Worm (Caenorhabditis elegans) whole organism, mixed stage, embryonic: ENCODE results near the gene sna-1.

Experiments
- M03D4.4 ChIP-seq: sonication (generic microtip); optimal IDR thresholded peaks from 2 replicates; lab custom pipeline; 2017; ENCODE audit warnings: mild to moderate bottlenecking, missing genetic modification characterization, missing compliant biosample characterization
- bed-3 ChIP-seq: fragments of 200-800 bp; sonication (Bioruptor generic); optimal IDR thresholded peaks from 3 replicates; lab custom pipeline; 2018; ENCODE audit warnings: mild to moderate bottlenecking, missing genetic modification characterization, moderate library complexity, missing compliant biosample characterization
- blmp-1 ChIP-seq: fragments of 150-350 bp; optimal IDR thresholded peaks from 2 replicates; lab custom pipeline; 2014; ENCODE audit warnings: missing biosample characterization, missing genetic modification characterization
- ceh-43 ChIP-seq: fragments of 200-800 bp; sonication (Bioruptor generic); optimal IDR thresholded peaks from 2 replicates; lab custom pipeline; 2018; ENCODE audit warnings: mild to moderate bottlenecking, missing genetic modification characterization, moderate library complexity, missing compliant biosample characterization
- ceh-83 ChIP-seq: fragments of 200-800 bp; sonication (Bioruptor generic); optimal IDR thresholded peaks from 2 replicates; lab custom pipeline; 2018; ENCODE audit warnings: mild to moderate bottlenecking, missing genetic modification characterization, missing compliant biosample characterization
- cnd-1 ChIP-seq: fragments of 200-800 bp; sonication (Bioruptor generic); optimal IDR thresholded peaks from 2 replicates; lab custom pipeline; 2018; ENCODE audit warnings: mild to moderate bottlenecking, missing genetic modification characterization, missing compliant biosample characterization
- drap-1 ChIP-seq: fragments of 200-800 bp; sonication (Bioruptor generic); optimal IDR thresholded peaks from 3 replicates; lab custom pipeline; 2018; ENCODE audit warnings: mild to moderate bottlenecking, missing genetic modification characterization, missing compliant biosample characterization
- elt-1 ChIP-seq: sonication (generic microtip); optimal IDR thresholded peaks from 2 replicates; lab custom pipeline; 2017; ENCODE audit warnings: missing genetic modification characterization, mild to moderate bottlenecking, missing compliant biosample characterization, antibody characterized with exemption, moderate library complexity, borderline replicate concordance; ENCODE audit not compliant: insufficient read depth
- elt-3 ChIP-seq: fragments of 150-350 bp; optimal IDR thresholded peaks from 2 replicates; lab custom pipeline; 2014; ENCODE audit warnings: missing biosample characterization, missing genetic modification characterization
- flh-1 ChIP-seq: fragments of 200-800 bp; sonication (Bioruptor generic); optimal IDR thresholded peaks from 2 replicates; lab custom pipeline; 2018; ENCODE audit warnings: mild to moderate bottlenecking, missing genetic modification characterization, moderate library complexity, missing compliant biosample characterization
- ham-2 ChIP-seq: fragments of 200-800 bp; sonication (Bioruptor generic); optimal IDR thresholded peaks from 2 replicates; lab custom pipeline; 2018; ENCODE audit warnings: mild to moderate bottlenecking, missing genetic modification characterization, missing compliant biosample characterization
- lin-13 ChIP-seq: fragments of 150-350 bp; optimal IDR thresholded peaks from 2 replicates; lab custom pipeline; 2014; ENCODE audit warnings: missing biosample characterization, missing genetic modification characterization
- lin-32 ChIP-seq: fragments of 200-800 bp; sonication (Bioruptor generic); optimal IDR thresholded peaks from 2 replicates; lab custom pipeline; 2018; ENCODE audit warnings: mild to moderate bottlenecking, missing genetic modification characterization, missing compliant biosample characterization
- mab-5 ChIP-seq: fragments of 150-350 bp; optimal IDR thresholded peaks from 2 replicates; lab custom pipeline; 2014; ENCODE audit warnings: missing biosample characterization, missing genetic modification characterization
- mep-1 ChIP-seq: fragments of 150-350 bp; optimal IDR thresholded peaks from 2 replicates; lab custom pipeline; 2017; ENCODE audit warnings: missing biosample characterization, missing genetic modification reagents, missing genetic modification characterization, inconsistent platforms
- mls-2 ChIP-seq: sonication (generic microtip); optimal IDR thresholded peaks from 2 replicates; lab custom pipeline; 2016; ENCODE audit warnings: mild to moderate bottlenecking, missing genetic modification characterization, moderate library complexity, missing compliant biosample characterization
- nhr-12 ChIP-seq: fragments of 150-350 bp; optimal IDR thresholded peaks from 2 replicates; lab custom pipeline; 2014; ENCODE audit warnings: missing biosample characterization, missing genetic modification characterization
- nhr-2 ChIP-seq: fragments of 150-350 bp; optimal IDR thresholded peaks from 2 replicates; lab custom pipeline; 2014; ENCODE audit warnings: missing biosample characterization, missing genetic modification characterization
- nhr-237 ChIP-seq: fragments of 150-350 bp; optimal IDR thresholded peaks from 2 replicates; lab custom pipeline; 2014; ENCODE audit warnings: missing biosample characterization, missing genetic modification characterization
- nhr-28 ChIP-seq: fragments of 150-350 bp; optimal IDR thresholded peaks from 2 replicates; lab custom pipeline; 2014; ENCODE audit warnings: missing biosample characterization, missing genetic modification characterization
- nhr-76 ChIP-seq: sonication (generic microtip); optimal IDR thresholded peaks from 2 replicates; lab custom pipeline; 2017; ENCODE audit warnings: missing biosample characterization, missing genetic modification characterization
- pha-4 ChIP-seq: fragments of 150-350 bp; optimal IDR thresholded peaks from 2 replicates; lab custom pipeline; 2018; ENCODE audit warnings: missing biosample characterization, missing genetic modification reagents, missing genetic modification characterization
- sem-2 ChIP-seq: fragments of 200-800 bp; sonication (Bioruptor generic); optimal IDR thresholded peaks from 2 replicates; lab custom pipeline; 2018; ENCODE audit warnings: mild to moderate bottlenecking, missing genetic modification characterization, missing compliant biosample characterization
- snpc-4 ChIP-seq: fragments of 150-350 bp; optimal IDR thresholded peaks from 2 replicates; lab custom pipeline; 2014; ENCODE audit warnings: missing biosample characterization, missing genetic modification characterization
- sptf-1 ChIP-seq: sonication (generic microtip); optimal IDR thresholded peaks from 2 replicates; lab custom pipeline; 2017; ENCODE audit warnings: mild to moderate bottlenecking, missing genetic modification characterization, moderate library complexity, missing compliant biosample characterization
- unc-120 ChIP-seq: sonication (generic microtip); optimal IDR thresholded peaks from 2 replicates; lab custom pipeline; 2017; ENCODE audit warnings: missing genetic modification characterization, missing compliant biosample characterization; ENCODE audit not compliant: poor library complexity, severe bottlenecking
- unc-62 ChIP-seq: fragments of 150-350 bp; optimal IDR thresholded peaks from 2 replicates; lab custom pipeline; 2014; ENCODE audit warnings: missing biosample characterization, missing genetic modification reagents, missing genetic modification characterization
- zip-8 ChIP-seq: fragments of 150-350 bp; optimal IDR thresholded peaks from 2 replicates; lab custom pipeline; 2014; ENCODE audit warnings: missing biosample characterization, missing genetic modification characterization
- ztf-11 ChIP-seq: fragments of 150-350 bp; optimal IDR thresholded peaks from 2 replicates; lab custom pipeline; 2014; ENCODE audit warnings: missing biosample characterization, missing genetic modification characterization

The sna-1 gene

ce11 chrV:6702692-6703091, 7.8 kb downstream of the sna-1 start, which contains the start of gene era-1:
era-1 (plus strand) TSS chrV:6703057.
- TF ChIP-seq unc-120 (tag; lab: Kevin White, UChicago) (no peak), nhr-28 (tag; lab: Kevin White, UChicago) (no peak), nhr-76 (tag; lab: Kevin White, UChicago) (no peak), zip-8 (tag; lab: Kevin White, UChicago) (no peak), ham-2 (no peak), sem-2 (GFP tag; lab: Kevin White, UChicago) (no peak)

ce11 chrV:6699833-6700232, 10.6 kb downstream of the sna-1 start:
- TF ChIP-seq blmp-1 (tag; lab: Kevin White, UChicago) (peak; percentile 82), cnd-1 (no peak), ztf-11 (no peak), mab-5 (no peak), sptf-1 (tag; lab: Kevin White, UChicago) (no peak), elt-1 (no peak), unc-62 (GFP tag; lab: Kevin White, UChicago) (no peak), lin-13 (tag; lab: Kevin White, UChicago) (no peak), nhr-12 (no peak)

- TF ChIP-seq nhr-76 (tag; lab: Kevin White, UChicago) (no peak), unc-62 (GFP tag; lab: Kevin White, UChicago) (no peak), snpc-4 (tag; lab: Kevin White, UChicago) (no peak), mep-1 (tag; lab: Kevin White, UChicago) (no peak), bed-3 (GFP tag; lab: Kevin White, UChicago) (no peak)
Observed at ce11 chrV:6699021-6699420, 11.5 kb downstream of the sna-1 start.

DNA sequence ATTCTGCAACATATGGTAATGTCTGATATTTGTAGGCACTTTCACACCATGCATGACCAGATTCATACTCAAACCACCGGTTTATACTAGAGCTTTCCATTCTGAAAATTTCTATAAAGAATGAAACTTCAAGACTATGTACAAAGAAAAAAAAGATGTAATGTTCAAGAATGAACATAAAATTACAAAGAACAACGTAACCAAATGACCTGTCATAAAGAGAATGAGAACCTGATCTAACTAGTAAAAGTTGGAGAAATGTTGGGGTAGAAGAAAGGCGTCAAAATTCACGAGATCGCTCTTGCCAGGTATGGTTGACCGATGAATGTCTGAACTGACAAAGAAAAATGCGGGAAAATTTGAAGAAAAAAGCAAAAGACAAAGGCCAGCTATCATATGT, 12.9 kb downstream of the sna-1 start, which contains the start of gene W02F12.2:
TSS of gene W02F12.2 (minus strand) at position 101 of the 400 bp plus-strand sequence.
- TF ChIP-seq ceh-43 (GFP tag; lab: Kevin White, UChicago) (no peak), sptf-1 (tag; lab: Kevin White, UChicago) (no peak), M03D4.4 (tag; lab: Kevin White, UChicago) (no peak), nhr-237 (tag; lab: Kevin White, UChicago) (no peak), nhr-2 (tag; lab: Kevin White, UChicago) (no peak), lin-32 (GFP tag; lab: Kevin White, UChicago) (no peak), cnd-1 (no peak), mab-5 (no peak), sem-2 (GFP tag; lab: Kevin White, UChicago) (no peak), flh-1 (GFP tag; lab: Kevin White, UChicago) (no peak), mls-2 (no peak), ceh-83 (no peak)

ce11 chrV:6694668-6695067, 15.8 kb downstream of the sna-1 start, which contains the start of gene W02F12.8:
W02F12.8 (minus strand) TSS chrV:6694768.
- TF ChIP-seq unc-120 (tag; lab: Kevin White, UChicago) (no peak), drap-1 (GFP tag; lab: Kevin White, UChicago) (no peak), mep-1 (tag; lab: Kevin White, UChicago) (no peak), cnd-1 (no peak)

ce11 chrV:6691813-6692351, 18.6 kb downstream of the sna-1 start, which contains the start of gene mtl-1:
mtl-1 (minus strand) TSS chrV:6691863.
- TF ChIP-seq ceh-43 (GFP tag; lab: Kevin White, UChicago), result no peak
- TF ChIP-seq lin-13 (tag; lab: Kevin White, UChicago), result no peak
- no peak for TF ChIP-seq elt-3 (tag; lab: Kevin White, UChicago)
- TF ChIP-seq ztf-11, result no peak
- no peak for TF ChIP-seq nhr-12
- TF ChIP-seq nhr-76 (tag; lab: Kevin White, UChicago), result no peak
- no peak for TF ChIP-seq pha-4 (tag; lab: Kevin White, UChicago)
- TF ChIP-seq M03D4.4 (tag; lab: Kevin White, UChicago), result no peak
